Fruit fly (Drosophila melanogaster) whole organism, embryonic: ENCODE data around the gene CG9674.

ENCODE experiments used
- Adf1 ChIP-seq: fragments of 200-800 bp; sonication (Bioruptor generic); IDR thresholded peaks from 2 replicates; pipeline ENCODE4 v1.3.6; 2022; ENCODE audit warnings: missing biosample characterization, missing genetic modification characterization
- CG10565 ChIP-seq: fragments of 200-800 bp; sonication (Bioruptor generic); optimal IDR thresholded peaks from 3 replicates; lab custom pipeline; 2016; ENCODE audit warnings: missing biosample characterization, mild to moderate bottlenecking, missing genetic modification characterization
- CG10654 ChIP-seq: fragments of 200-800 bp; sonication (Bioruptor generic); optimal IDR thresholded peaks from 2 replicates; lab custom pipeline; 2016; ENCODE audit warnings: missing biosample characterization, missing genetic modification characterization
- CG11560 ChIP-seq: fragments of 200-800 bp; sonication (Bioruptor generic); IDR thresholded peaks from 3 replicates; pipeline ENCODE4 v1.3.6; 2022; ENCODE audit warnings: missing biosample characterization, missing genetic modification characterization
- CG12299 ChIP-seq: fragments of 200-800 bp; sonication (Bioruptor generic); optimal IDR thresholded peaks from 2 replicates; lab custom pipeline; 2018; ENCODE audit warnings: missing biosample characterization, mild to moderate bottlenecking, missing genetic modification characterization
- CG13296 ChIP-seq: fragments of 200-800 bp; sonication (Bioruptor generic); optimal IDR thresholded peaks from 3 replicates; lab custom pipeline; 2018; ENCODE audit warnings: missing biosample characterization, mild to moderate bottlenecking, missing genetic modification characterization
- CG13624 ChIP-seq: fragments of 200-800 bp; sonication (Bioruptor generic); optimal IDR thresholded peaks from 2 replicates; lab custom pipeline; 2016; ENCODE audit warnings: missing biosample characterization, missing genetic modification characterization
- CG14050 ChIP-seq: fragments of 200-800 bp; sonication (Bioruptor generic); IDR thresholded peaks from 3 replicates; pipeline ENCODE4 v1.3.6; 2022; ENCODE audit warnings: missing biosample characterization, missing genetic modification characterization
- CG14860 ChIP-seq: fragments of 200-800 bp; sonication (Bioruptor generic); IDR thresholded peaks from 3 replicates; pipeline ENCODE4 v1.3.6; 2022; ENCODE audit warnings: missing biosample characterization, missing genetic modification characterization; ENCODE audit not compliant: partially characterized antibody
- CG15601 ChIP-seq: fragments of 200-800 bp; sonication (Bioruptor generic); optimal IDR thresholded peaks from 3 replicates; lab custom pipeline; 2019; ENCODE audit warnings: missing biosample characterization, mild to moderate bottlenecking, missing genetic modification characterization, moderate library complexity
- CG1602 ChIP-seq: fragments of 200-800 bp; sonication (Bioruptor generic); optimal IDR thresholded peaks from 3 replicates; lab custom pipeline; 2016; ENCODE audit warnings: missing biosample characterization, missing genetic modification characterization
- CG1647 ChIP-seq: fragments of 200-800 bp; sonication (Bioruptor generic); optimal IDR thresholded peaks from 3 replicates; lab custom pipeline; 2016; ENCODE audit warnings: missing biosample characterization, missing genetic modification characterization
- CG18011 ChIP-seq: fragments of 200-800 bp; sonication (Bioruptor generic); optimal IDR thresholded peaks from 2 replicates; lab custom pipeline; 2017; ENCODE audit warnings: missing biosample characterization, missing genetic modification characterization, mild to moderate bottlenecking, moderate library complexity, missing genotype
- CG18262 ChIP-seq: fragments of 200-800 bp; optimal IDR thresholded peaks from 3 replicates; lab custom pipeline; 2019; ENCODE audit warnings: missing biosample characterization, mild to moderate bottlenecking, missing genetic modification characterization, moderate library complexity
- CG2712 ChIP-seq: fragments of 200-800 bp; optimal IDR thresholded peaks from 3 replicates; lab custom pipeline; 2019; ENCODE audit warnings: missing biosample characterization, mild to moderate bottlenecking, missing genetic modification characterization, moderate library complexity
- CG33213 ChIP-seq: fragments of 200-800 bp; sonication (Bioruptor generic); optimal IDR thresholded peaks from 3 replicates; lab custom pipeline; 2016; ENCODE audit warnings: missing biosample characterization, missing genetic modification characterization
- CG4404 ChIP-seq: fragments of 200-800 bp; sonication (Bioruptor generic); IDR thresholded peaks from 2 replicates; pipeline ENCODE4 v1.3.6; 2022; ENCODE audit warnings: missing biosample characterization, missing genetic modification characterization
- CG5953 ChIP-seq: fragments of 200-800 bp; sonication (Bioruptor generic); IDR thresholded peaks from 2 replicates; pipeline ENCODE4 v1.3.6; 2022; ENCODE audit warnings: missing biosample characterization, missing genetic modification characterization
- CG6683 ChIP-seq: fragments of 200-800 bp; sonication (Bioruptor generic); optimal IDR thresholded peaks from 2 replicates; lab custom pipeline; 2017; ENCODE audit warnings: missing biosample characterization, mild to moderate bottlenecking, missing genetic modification characterization, missing genetic modification reagents
- CG7357 ChIP-seq: fragments of 200-800 bp; sonication (Bioruptor generic); IDR thresholded peaks from 3 replicates; pipeline ENCODE4 v1.3.6; 2022; ENCODE audit warnings: missing biosample characterization, missing genetic modification characterization
- CG7556 ChIP-seq: fragments of 200-800 bp; sonication (Bioruptor generic); optimal IDR thresholded peaks from 2 replicates; lab custom pipeline; 2017; ENCODE audit warnings: missing biosample characterization, mild to moderate bottlenecking, missing genetic modification characterization
- CG7839 ChIP-seq: fragments of 200-800 bp; sonication (Bioruptor generic); optimal IDR thresholded peaks from 3 replicates; lab custom pipeline; 2018; ENCODE audit warnings: missing biosample characterization, mild to moderate bottlenecking, missing genetic modification characterization, moderate library complexity
- CG8478 ChIP-seq: fragments of >200 bp; optimal IDR thresholded peaks from 2 replicates; lab custom pipeline; 2018
- CG8944 ChIP-seq: fragments of 200-800 bp; sonication (Bioruptor generic); optimal IDR thresholded peaks from 3 replicates; lab custom pipeline; 2016; ENCODE audit warnings: missing biosample characterization, missing genetic modification characterization
- Dek ChIP-seq: fragments of 200-800 bp; sonication (Bioruptor generic); optimal IDR thresholded peaks from 3 replicates; lab custom pipeline; 2019; ENCODE audit warnings: missing biosample characterization, mild to moderate bottlenecking, missing genetic modification characterization, moderate library complexity
- Dref ChIP-seq: fragments of 200-800 bp; sonication (Bioruptor generic); IDR thresholded peaks from 2 replicates; pipeline ENCODE4 v1.3.6; 2022; ENCODE audit warnings: missing biosample characterization, missing genetic modification characterization
- Drgx ChIP-seq: fragments of 200-800 bp; sonication (Bioruptor generic); IDR thresholded peaks from 2 replicates; pipeline ENCODE4 v1.3.6; 2022; ENCODE audit warnings: missing biosample characterization, missing genetic modification characterization
- Ets97D ChIP-seq: fragments of 200-800 bp; sonication (Bioruptor generic); optimal IDR thresholded peaks from 3 replicates; lab custom pipeline; 2016; ENCODE audit warnings: missing biosample characterization, missing genetic modification characterization
- GATAe ChIP-seq: fragments of 200-800 bp; sonication (Bioruptor generic); conservative IDR thresholded peaks from 2 replicates; pipeline ENCODE4 v1.3.6; 2022; ENCODE audit warnings: missing biosample characterization, missing genetic modification characterization
- HHEX ChIP-seq: fragments of 200-800 bp; sonication (Bioruptor generic); optimal IDR thresholded peaks from 3 replicates; lab custom pipeline; 2017; ENCODE audit warnings: missing biosample characterization, mild to moderate bottlenecking, missing genetic modification characterization, missing genetic modification reagents
- HmgZ ChIP-seq: fragments of 200-800 bp; sonication (Bioruptor generic); optimal IDR thresholded peaks from 2 replicates; lab custom pipeline; 2018; ENCODE audit warnings: missing biosample characterization, mild to moderate bottlenecking, missing genetic modification characterization
- Jarid2 ChIP-seq: fragments of 200-800 bp; sonication (Bioruptor generic); optimal IDR thresholded peaks from 3 replicates; lab custom pipeline; 2017; ENCODE audit warnings: mild to moderate bottlenecking, missing biosample characterization, missing genetic modification reagents, missing genetic modification characterization
- Nf-YB ChIP-seq: fragments of 200-800 bp; sonication (Bioruptor generic); optimal IDR thresholded peaks from 3 replicates; lab custom pipeline; 2019; ENCODE audit warnings: missing biosample characterization, mild to moderate bottlenecking, missing genetic modification characterization, moderate library complexity
- Rx ChIP-seq: fragments of 200-800 bp; sonication (Bioruptor generic); IDR thresholded peaks from 2 replicates; pipeline ENCODE4 v1.3.6; 2022; ENCODE audit warnings: missing biosample characterization, missing genetic modification characterization
- abd-A ChIP-seq: fragments of 200-800 bp; sonication (Bioruptor generic); optimal IDR thresholded peaks from 3 replicates; lab custom pipeline; 2019; ENCODE audit warnings: missing biosample characterization, mild to moderate bottlenecking, missing genetic modification characterization, moderate library complexity
- az2 ChIP-seq: fragments of 200-800 bp; sonication (Bioruptor generic); optimal IDR thresholded peaks from 3 replicates; lab custom pipeline; 2016; ENCODE audit warnings: missing biosample characterization, missing genetic modification characterization
- btn ChIP-seq: fragments of 200-800 bp; sonication (Bioruptor generic); optimal IDR thresholded peaks from 2 replicates; lab custom pipeline; 2016; ENCODE audit warnings: missing biosample characterization, missing genetic modification characterization
- caup ChIP-seq: fragments of 200-800 bp; sonication (Bioruptor generic); optimal IDR thresholded peaks from 3 replicates; lab custom pipeline; 2017; ENCODE audit warnings: missing biosample characterization, mild to moderate bottlenecking, missing genetic modification characterization, moderate library complexity; ENCODE audit not compliant: severe bottlenecking
- crol ChIP-seq: fragments of 200-800 bp; sonication (Bioruptor generic); IDR thresholded peaks from 2 replicates; pipeline ENCODE4 v1.3.6; 2022; ENCODE audit warnings: missing biosample characterization, missing genetic modification characterization
- emc ChIP-seq: fragments of 200-800 bp; sonication (Bioruptor generic); optimal IDR thresholded peaks from 2 replicates; lab custom pipeline; 2016; ENCODE audit warnings: missing biosample characterization, missing genetic modification characterization
- gcm ChIP-seq: fragments of 200-800 bp; sonication (Bioruptor generic); optimal IDR thresholded peaks from 2 replicates; lab custom pipeline; 2019; ENCODE audit warnings: missing biosample characterization, mild to moderate bottlenecking, missing genetic modification characterization, moderate library complexity
- gcm2 ChIP-seq: fragments of 200-800 bp; sonication (Bioruptor generic); optimal IDR thresholded peaks from 2 replicates; lab custom pipeline; 2016; ENCODE audit warnings: missing biosample characterization, missing genetic modification characterization
- gem ChIP-seq: fragments of 200-800 bp; sonication (Bioruptor generic); optimal IDR thresholded peaks from 2 replicates; lab custom pipeline; 2019; ENCODE audit warnings: missing biosample characterization, mild to moderate bottlenecking, missing genetic modification characterization, moderate library complexity
- jumu ChIP-seq: fragments of 200-800 bp; sonication (Bioruptor generic); optimal IDR thresholded peaks from 3 replicates; lab custom pipeline; 2016; ENCODE audit warnings: missing biosample characterization, missing genetic modification characterization
- lab ChIP-seq: fragments of 200-800 bp; sonication (Bioruptor generic); optimal IDR thresholded peaks from 3 replicates; lab custom pipeline; 2017; ENCODE audit warnings: missing biosample characterization, missing genetic modification characterization, mild to moderate bottlenecking, moderate library complexity, missing genetic modification reagents
- stc ChIP-seq: fragments of 200-800 bp; sonication (Bioruptor generic); IDR thresholded peaks from 2 replicates; pipeline ENCODE4 v1.3.6; 2022; ENCODE audit warnings: missing biosample characterization, missing genetic modification characterization
- tna ChIP-seq: fragments of 200-800 bp; sonication (Bioruptor generic); IDR thresholded peaks from 2 replicates; pipeline ENCODE4 v1.3.6; 2022; ENCODE audit warnings: missing biosample characterization, missing genetic modification characterization; ENCODE audit not compliant: partially characterized antibody
- zf30C ChIP-seq: fragments of 200-800 bp; sonication (Bioruptor generic); optimal IDR thresholded peaks from 3 replicates; lab custom pipeline; 2018; ENCODE audit warnings: missing biosample characterization, mild to moderate bottlenecking, missing genetic modification characterization

The CG9674 gene

dm6 chr3L:16805806-16806719 lies 1.5 kb downstream of the CG9674 start (continued):
- TF ChIP-seq caup (GFP tag; lab: Kevin White, UChicago): peak; percentile 32
- peak; percentile 4 for TF ChIP-seq zf30C
- TF ChIP-seq CG12299 (tag; lab: Kevin White, UChicago): peak; percentile 34
- peak; percentile 76 for TF ChIP-seq lab (GFP tag; lab: Kevin White, UChicago)
- TF ChIP-seq CG8944 (GFP tag; lab: Kevin White, UChicago): peak; percentile 9
- no peak for TF ChIP-seq CG14860 (GFP tag; lab: Robert Waterston, UW)
- TF ChIP-seq Jarid2: no peak
- TF ChIP-seq abd-A: peak; percentile 93
- TF ChIP-seq HHEX (GFP tag; lab: Kevin White, UChicago): no peak
- TF ChIP-seq CG15601 (tag; lab: Kevin White, UChicago): peak; percentile 23
- TF ChIP-seq CG7839 (tag; lab: Kevin White, UChicago): peak; percentile 67
- no peak for TF ChIP-seq CG5953
- TF ChIP-seq CG8478 (lab: Kevin White, UChicago): no peak
- TF ChIP-seq HmgZ (tag; lab: Kevin White, UChicago): peak; percentile 26
- peak; percentile 15; the same call in 2 of the 3 replicates for TF ChIP-seq CG14050 (GFP tag; lab: Robert Waterston, UW)
- no peak for TF ChIP-seq Ets97D (GFP tag; lab: Kevin White, UChicago)
- TF ChIP-seq Nf-YB (GFP tag; lab: Kevin White, UChicago): no peak
- peak; percentile 13 for TF ChIP-seq gcm (GFP tag; lab: Kevin White, UChicago)
- peak; percentile 23; the same call in 1 of the 2 replicates for TF ChIP-seq Adf1 (GFP tag; lab: Robert Waterston, UW)
- TF ChIP-seq CG18262 (tag; lab: Kevin White, UChicago): peak; percentile 55
- no peak for TF ChIP-seq tna (GFP tag; lab: Robert Waterston, UW)
- no peak for TF ChIP-seq CG11560 (tag; lab: Robert Waterston, UW)
- TF ChIP-seq Dref: no peak
- no peak for TF ChIP-seq GATAe
- no peak for TF ChIP-seq CG10565
- peak; percentile 46 for TF ChIP-seq Dek (tag; lab: Kevin White, UChicago)
- 0 out of 3 replicates have a peak, but pooled peaks have one; percentile 24 for TF ChIP-seq CG7357 (GFP tag; lab: Robert Waterston, UW)
- peak; percentile 55 for TF ChIP-seq stc
- TF ChIP-seq CG13296 (GFP tag; lab: Kevin White, UChicago): no peak
- TF ChIP-seq CG4404 (GFP tag; lab: Robert Waterston, UW): no peak
- TF ChIP-seq CG1647 (GFP tag; lab: Kevin White, UChicago): no peak
- peak; percentile 17 for TF ChIP-seq CG10654 (GFP tag; lab: Kevin White, UChicago)
- TF ChIP-seq jumu (GFP tag; lab: Kevin White, UChicago): peak; percentile 25
- TF ChIP-seq gcm2: no peak
- peak; percentile 67 for TF ChIP-seq CG2712 (tag; lab: Kevin White, UChicago)
- TF ChIP-seq CG18011 (GFP tag; lab: Kevin White, UChicago): no peak
- TF ChIP-seq CG1602 (GFP tag; lab: Kevin White, UChicago): peak; percentile 10
- peak; percentile 76 for TF ChIP-seq gem (tag; lab: Kevin White, UChicago)
- peak; percentile 13 for TF ChIP-seq az2
- TF ChIP-seq CG6683 (GFP tag; lab: Kevin White, UChicago): peak; percentile 50
- TF ChIP-seq emc (GFP tag; lab: Kevin White, UChicago): no peak
- TF ChIP-seq Drgx: no peak; the same call in 1 of the 2 replicates
- TF ChIP-seq btn (GFP tag; lab: Kevin White, UChicago): peak; percentile 33
- TF ChIP-seq crol: peak; percentile 93
- TF ChIP-seq CG7556 (GFP tag; lab: Kevin White, UChicago): peak; percentile 70
- no peak for TF ChIP-seq CG33213
- peak; percentile 61 for TF ChIP-seq CG13624 (GFP tag; lab: Kevin White, UChicago)
- no peak for TF ChIP-seq Rx (GFP tag; lab: Robert Waterston, UW)
